Worm (Caenorhabditis elegans) whole organism, young adult: ENCODE data around the gene Y53C12B.1.
A peak's percentile ranks its signal among the peaks of the same experiment; 100 is the strongest.

Experiments
- B0019.2 ChIP-seq: fragments of 200-800 bp; sonication (Bioruptor generic); conservative IDR thresholded peaks from 2 replicates; pipeline ENCODE4 v1.3.6; 2022; ENCODE audit warnings: missing genetic modification reagents, missing genetic modification characterization, missing compliant biosample characterization
- B0261.1 ChIP-seq: sonication (generic microtip); optimal IDR thresholded peaks from 2 replicates; lab custom pipeline; 2016; ENCODE audit warnings: mild to moderate bottlenecking, missing genetic modification characterization, moderate library complexity, missing compliant biosample characterization
- B0336.3 ChIP-seq: fragments of 200-800 bp; sonication (Bioruptor generic); IDR thresholded peaks from 2 replicates; pipeline ENCODE4 v1.3.6; 2022; ENCODE audit warnings: missing genetic modification characterization, missing compliant biosample characterization
- C06A6.2 ChIP-seq: fragments of 200-800 bp; sonication (Bioruptor generic); conservative IDR thresholded peaks from 2 replicates; pipeline ENCODE4 v1.3.6; 2022; ENCODE audit warnings: missing genetic modification characterization, missing compliant biosample characterization
- C17E4.6 ChIP-seq: fragments of 200-800 bp; sonication (Bioruptor generic); IDR thresholded peaks from 2 replicates; pipeline ENCODE4 v1.3.6; 2022; ENCODE audit warnings: missing genetic modification reagents, missing genetic modification characterization, missing compliant biosample characterization
- F22D6.2 ChIP-seq: sonication (generic microtip); optimal IDR thresholded peaks from 2 replicates; lab custom pipeline; 2016; ENCODE audit warnings: mild to moderate bottlenecking, missing genetic modification characterization, missing compliant biosample characterization
- F23B12.7 ChIP-seq: sonication (generic microtip); optimal IDR thresholded peaks from 2 replicates; lab custom pipeline; 2017; ENCODE audit warnings: missing genetic modification characterization, mild to moderate bottlenecking, missing compliant biosample characterization, antibody characterized with exemption, moderate library complexity; ENCODE audit not compliant: insufficient read depth
- F39B2.1 ChIP-seq: fragments of 200-800 bp; sonication (Bioruptor generic); IDR thresholded peaks from 2 replicates; pipeline ENCODE4 v1.3.6; 2022; ENCODE audit warnings: missing genetic modification reagents, missing genetic modification characterization, missing compliant biosample characterization
- F49E8.2 ChIP-seq: sonication (generic microtip); optimal IDR thresholded peaks from 3 replicates; lab custom pipeline; 2017; ENCODE audit warnings: missing genetic modification characterization, mild to moderate bottlenecking, missing compliant biosample characterization, antibody characterized with exemption, moderate library complexity; ENCODE audit not compliant: insufficient read depth
- F52B5.7 ChIP-seq: sonication (generic microtip); optimal IDR thresholded peaks from 2 replicates; lab custom pipeline; 2016; ENCODE audit warnings: mild to moderate bottlenecking, missing genetic modification characterization, missing compliant biosample characterization
- F55B11.4 ChIP-seq: sonication (generic microtip); optimal IDR thresholded peaks from 2 replicates; lab custom pipeline; 2016; ENCODE audit warnings: missing compliant biosample characterization, missing genetic modification characterization, borderline replicate concordance; ENCODE audit not compliant: insufficient read depth
- K11D2.4 ChIP-seq: fragments of 200-800 bp; sonication (Bioruptor generic); IDR thresholded peaks from 2 replicates; pipeline ENCODE4 v1.3.6; 2022; ENCODE audit warnings: missing genetic modification reagents, missing genetic modification characterization, missing compliant biosample characterization
- K12H6.12 ChIP-seq: fragments of 200-800 bp; sonication (Bioruptor generic); optimal IDR thresholded peaks from 2 replicates; lab custom pipeline; 2018; ENCODE audit warnings: mild to moderate bottlenecking, missing genetic modification characterization, missing compliant biosample characterization
- T26A5.8 ChIP-seq: sonication (generic microtip); optimal IDR thresholded peaks from 2 replicates; lab custom pipeline; 2016; ENCODE audit warnings: missing genetic modification characterization, missing compliant biosample characterization
- akir-1 ChIP-seq: fragments of 200-800 bp; sonication (Bioruptor generic); optimal IDR thresholded peaks from 2 replicates; lab custom pipeline; 2018; ENCODE audit warnings: mild to moderate bottlenecking, missing genetic modification characterization, moderate library complexity, missing compliant biosample characterization
- aptf-2 ChIP-seq: fragments of 200-800 bp; sonication (Bioruptor generic); conservative IDR thresholded peaks from 2 replicates; pipeline ENCODE4 v1.3.6; 2022; ENCODE audit warnings: missing genetic modification reagents, missing genetic modification characterization, missing compliant biosample characterization
- aptf-3 ChIP-seq: fragments of 200-800 bp; sonication (Bioruptor generic); IDR thresholded peaks from 2 replicates; pipeline ENCODE4 v1.3.6; 2022; ENCODE audit warnings: missing genetic modification characterization, missing compliant biosample characterization
- atf-7 ChIP-seq: sonication (generic microtip); optimal IDR thresholded peaks from 2 replicates; lab custom pipeline; 2017; ENCODE audit warnings: mild to moderate bottlenecking, missing genetic modification characterization, missing compliant biosample characterization
- athp-1 ChIP-seq: sonication (generic microtip); optimal IDR thresholded peaks from 2 replicates; lab custom pipeline; 2017; ENCODE audit warnings: mild to moderate bottlenecking, missing genetic modification characterization, missing compliant biosample characterization
- attf-6 ChIP-seq: fragments of 200-800 bp; sonication (Bioruptor generic); IDR thresholded peaks from 2 replicates; pipeline ENCODE4 v1.3.6; 2022; ENCODE audit warnings: missing genetic modification reagents, missing genetic modification characterization, missing compliant biosample characterization
- ceh-40 ChIP-seq: fragments of 200-800 bp; sonication (Bioruptor generic); IDR thresholded peaks from 2 replicates; pipeline ENCODE4 v1.3.6; 2022; ENCODE audit warnings: missing genetic modification characterization, missing compliant biosample characterization
- ceh-79 ChIP-seq: sonication (generic microtip); optimal IDR thresholded peaks from 2 replicates; lab custom pipeline; 2017; ENCODE audit warnings: mild to moderate bottlenecking, missing genetic modification characterization, missing compliant biosample characterization
- chd-7 ChIP-seq: sonication (generic microtip); optimal IDR thresholded peaks from 2 replicates; lab custom pipeline; 2016; ENCODE audit warnings: mild to moderate bottlenecking, missing genetic modification characterization, moderate library complexity, missing compliant biosample characterization
- die-1 ChIP-seq: sonication (generic microtip); optimal IDR thresholded peaks from 2 replicates; lab custom pipeline; 2016; ENCODE audit warnings: missing genotype, mild to moderate bottlenecking, missing genetic modification characterization, missing compliant biosample characterization
- dpff-1 ChIP-seq: sonication (generic microtip); optimal IDR thresholded peaks from 2 replicates; lab custom pipeline; 2017; ENCODE audit warnings: mild to moderate bottlenecking, missing genetic modification characterization, missing compliant biosample characterization
- efl-1 ChIP-seq: fragments of 150-350 bp; optimal IDR thresholded peaks from 2 replicates; lab custom pipeline; 2014; ENCODE audit warnings: missing biosample characterization, missing genetic modification reagents, missing genetic modification characterization
- egl-18 ChIP-seq: fragments of 200-800 bp; sonication (Bioruptor generic); IDR thresholded peaks from 2 replicates; pipeline ENCODE4 v1.3.6; 2022; ENCODE audit warnings: missing genetic modification reagents, missing genetic modification characterization, missing compliant biosample characterization
- egrh-3 ChIP-seq: fragments of 200-800 bp; sonication (Bioruptor generic); IDR thresholded peaks from 2 replicates; pipeline ENCODE4 v1.3.6; 2022; ENCODE audit warnings: missing genetic modification reagents, missing genetic modification characterization, missing compliant biosample characterization
- ekl-4 ChIP-seq: fragments of 200-800 bp; sonication (Bioruptor generic); IDR thresholded peaks from 2 replicates; pipeline ENCODE4 v1.3.6; 2022; ENCODE audit warnings: missing genetic modification reagents, missing genetic modification characterization, missing compliant biosample characterization
- him-1 ChIP-seq: sonication (generic microtip); optimal IDR thresholded peaks from 2 replicates; lab custom pipeline; 2016; ENCODE audit warnings: missing genotype, missing genetic modification reagents, missing genetic modification characterization, missing compliant biosample characterization
- hlh-12 ChIP-seq: sonication (generic microtip); optimal IDR thresholded peaks from 2 replicates; lab custom pipeline; 2016; ENCODE audit warnings: missing genetic modification characterization, missing compliant biosample characterization
- hlh-26 ChIP-seq: fragments of 200-800 bp; sonication (Bioruptor generic); conservative IDR thresholded peaks from 2 replicates; pipeline ENCODE4 v1.3.6; 2022; ENCODE audit warnings: missing genetic modification reagents, missing genetic modification characterization, missing compliant biosample characterization
- hmg-20 ChIP-seq: fragments of 200-800 bp; sonication (Bioruptor generic); IDR thresholded peaks from 2 replicates; pipeline ENCODE4 v1.3.6; 2022; ENCODE audit warnings: missing genetic modification reagents, missing genetic modification characterization, missing compliant biosample characterization
- mcd-1 ChIP-seq: fragments of 200-800 bp; sonication (Bioruptor generic); IDR thresholded peaks from 2 replicates; pipeline ENCODE4 v1.3.6; 2022; ENCODE audit warnings: missing genetic modification reagents, missing genetic modification characterization, missing compliant biosample characterization
- nfya-1 ChIP-seq: sonication (generic microtip); optimal IDR thresholded peaks from 2 replicates; lab custom pipeline; 2017; ENCODE audit warnings: antibody characterized with exemption, missing compliant biosample characterization, missing genetic modification characterization, borderline replicate concordance; ENCODE audit not compliant: insufficient read depth
- nfyb-1 ChIP-seq: fragments of 200-800 bp; sonication (Bioruptor generic); IDR thresholded peaks from 2 replicates; pipeline ENCODE4 v1.3.6; 2022; ENCODE audit warnings: missing genetic modification reagents, missing genetic modification characterization, missing compliant biosample characterization
- nhr-27 ChIP-seq: fragments of 200-800 bp; sonication (Bioruptor generic); optimal IDR thresholded peaks from 2 replicates; lab custom pipeline; 2018; ENCODE audit warnings: mild to moderate bottlenecking, missing genetic modification characterization, moderate library complexity, missing compliant biosample characterization
- nhr-80 ChIP-seq: sonication (generic microtip); optimal IDR thresholded peaks from 2 replicates; lab custom pipeline; 2016; ENCODE audit warnings: missing genetic modification characterization, missing compliant biosample characterization
- pha-4 ChIP-seq: fragments of 150-350 bp; sonication (generic microtip); optimal IDR thresholded peaks from 2 replicates; lab custom pipeline; 2014; ENCODE audit warnings: missing biosample characterization, missing genetic modification reagents, missing genetic modification characterization
- sdz-38 ChIP-seq: sonication (generic microtip); optimal IDR thresholded peaks from 2 replicates; lab custom pipeline; 2016; ENCODE audit warnings: missing genotype, missing genetic modification characterization, missing compliant biosample characterization
- snpc-1.3 ChIP-seq: sonication (generic microtip); optimal IDR thresholded peaks from 2 replicates; lab custom pipeline; 2017; ENCODE audit warnings: missing genetic modification characterization, mild to moderate bottlenecking, missing compliant biosample characterization, antibody characterized with exemption, moderate library complexity, missing genotype, missing genetic modification reagents; ENCODE audit not compliant: insufficient read depth
- snpc-3.4 ChIP-seq: sonication (generic microtip); optimal IDR thresholded peaks from 2 replicates; lab custom pipeline; 2017; ENCODE audit warnings: missing genetic modification characterization, mild to moderate bottlenecking, missing compliant biosample characterization, antibody characterized with exemption, moderate library complexity, missing genotype, missing genetic modification reagents
- snpc-4 ChIP-seq, 5 experiments: fragments of 150-350 bp in 1 of 5; sonication (generic microtip) in 4 of 5; optimal IDR thresholded peaks; 2 replicates each; lab custom pipeline; 2014 to 2018; ENCODE audit warnings: missing genetic modification characterization in 5 of 5, missing biosample characterization in 3 of 5, antibody characterized with exemption in 2 of 5, mild to moderate bottlenecking in 2 of 5, missing compliant biosample characterization in 2 of 5, missing genotype in 2 of 5, moderate library complexity in 2 of 5, missing genetic modification reagents in 1 of 5
- tbp1 ChIP-seq: fragments of 200-800 bp; sonication (Bioruptor generic); optimal IDR thresholded peaks from 2 replicates; lab custom pipeline; 2018; ENCODE audit warnings: mild to moderate bottlenecking, missing genetic modification characterization, missing compliant biosample characterization
- zfh-2 ChIP-seq: fragments of 200-800 bp; sonication (Bioruptor generic); conservative IDR thresholded peaks from 2 replicates; pipeline ENCODE4 v1.3.6; 2022; ENCODE audit warnings: missing genetic modification reagents, missing genetic modification characterization, missing compliant biosample characterization
- ztf-26 ChIP-seq: sonication (generic microtip); optimal IDR thresholded peaks from 2 replicates; lab custom pipeline; 2017; ENCODE audit warnings: missing genetic modification characterization, missing compliant biosample characterization
- ztf-3 ChIP-seq: fragments of 200-800 bp; sonication (Bioruptor generic); optimal IDR thresholded peaks from 2 replicates; lab custom pipeline; 2018; ENCODE audit warnings: mild to moderate bottlenecking, missing genetic modification characterization, missing compliant biosample characterization
- ztf-6 ChIP-seq: fragments of 200-800 bp; sonication (Bioruptor generic); IDR thresholded peaks from 2 replicates; pipeline ENCODE4 v1.3.6; 2022; ENCODE audit warnings: missing genetic modification reagents, missing genetic modification characterization, missing compliant biosample characterization

The Y53C12B.1 gene

DNA sequence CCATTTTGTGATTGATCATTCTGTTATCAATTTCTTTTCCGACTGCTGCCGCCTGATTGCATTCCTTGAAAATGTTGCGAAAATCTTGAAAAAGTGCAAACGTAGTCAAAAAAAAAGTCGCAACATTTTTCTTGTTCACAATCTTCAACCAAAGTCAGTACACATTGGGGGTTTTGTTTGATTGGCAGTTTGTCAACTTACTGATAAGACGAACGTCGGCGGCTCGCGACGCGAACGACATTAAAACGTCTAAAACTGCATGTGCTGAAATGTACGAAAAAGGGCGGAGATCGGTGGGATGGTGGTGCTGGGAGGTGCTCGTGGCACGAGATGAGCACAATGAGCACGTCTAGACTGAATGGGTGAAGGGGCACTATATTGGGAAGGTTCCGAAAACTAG lies 7.1 kb downstream of the Y53C12B.1 start (continued):
- TF ChIP-seq akir-1 (GFP tag; lab: Kevin White, UChicago) (no peak), F22D6.2 (tag; lab: Kevin White, UChicago) (no peak), ztf-3 (GFP tag; lab: Kevin White, UChicago) (no peak), ztf-6 (GFP tag; lab: Robert Waterston, UW) (no peak), B0019.2 (no peak), B0336.3 (GFP tag; lab: Robert Waterston, UW) (peak; percentile 76; the same call in 1 of the 2 replicates), F49E8.2 (tag; lab: Kevin White, UChicago) (no peak), ztf-26 (tag; lab: Kevin White, UChicago) (no peak), T26A5.8 (tag; lab: Kevin White, UChicago) (no peak), zfh-2 (GFP tag; lab: Robert Waterston, UW) (no peak), die-1 (tag; lab: Kevin White, UChicago) (no peak), F23B12.7 (tag; lab: Kevin White, UChicago) (no peak), ekl-4 (GFP tag; lab: Robert Waterston, UW) (no peak), hlh-26 (GFP tag; lab: Robert Waterston, UW) (no peak), F39B2.1 (GFP tag; lab: Robert Waterston, UW) (no peak), snpc-3.4 (tag; lab: Kevin White, UChicago) (peak; percentile 16), nfya-1 (tag; lab: Kevin White, UChicago) (no peak), C17E4.6 (GFP tag; lab: Robert Waterston, UW) (no peak), atf-7 (tag; lab: Kevin White, UChicago) (peak; percentile 23), egrh-3 (GFP tag; lab: Robert Waterston, UW) (no peak), ceh-40 (no peak), aptf-3 (0 out of 2 replicates have a peak, but pooled peaks have one; percentile 42), B0261.1 (tag; lab: Kevin White, UChicago) (no peak), ceh-79 (tag; lab: Kevin White, UChicago) (no peak), pha-4 (tag; lab: Kevin White, UChicago) (peak; percentile 56), C06A6.2 (no peak), mcd-1 (GFP tag; lab: Robert Waterston, UW) (peak; percentile 33; the same call in 1 of the 2 replicates), him-1 (tag; lab: Kevin White, UChicago) (no peak), tbp1 (GFP tag; lab: Kevin White, UChicago) (peak; percentile 54), efl-1 (GFP tag; lab: Kevin White, UChicago) (no peak), nhr-27 (no peak), K11D2.4 (GFP tag; lab: Robert Waterston, UW) (no peak), hmg-20 (GFP tag; lab: Robert Waterston, UW) (no peak), nhr-80 (tag; lab: Kevin White, UChicago) (peak; percentile 92), snpc-1.3 (tag; lab: Kevin White, UChicago) (no peak), hlh-12 (tag; lab: Kevin White, UChicago) (no peak), chd-7 (tag; lab: Kevin White, UChicago) (peak; percentile 67), sdz-38 (tag; lab: Kevin White, UChicago) (no peak), nfyb-1 (GFP tag; lab: Robert Waterston, UW) (0 out of 2 replicates have a peak, but pooled peaks have one; percentile 24), K12H6.12 (tag; lab: Kevin White, UChicago) (no peak), egl-18 (GFP tag; lab: Robert Waterston, UW) (no peak), snpc-4 (GFP tag; optimal IDR thresholded peaks at IDR 0.05; lab: Kevin White, UChicago) (no peak), snpc-4 (tag; optimal IDR thresholded peaks at IDR 0.05; lab: Kevin White, UChicago) (peak in 3 of 4 experiments; percentile 3 to 31 (median 15)), F55B11.4 (no peak), F52B5.7 (tag; lab: Kevin White, UChicago) (no peak), aptf-2 (GFP tag; lab: Robert Waterston, UW) (no peak), athp-1 (tag; lab: Kevin White, UChicago) (no peak), dpff-1 (no peak), attf-6 (GFP tag; lab: Robert Waterston, UW) (no peak)
